Fruit fly (Drosophila melanogaster) whole organism, prepupa: ENCODE data around the gene Dbx.
A peak's percentile ranks its signal among the peaks of the same experiment; 100 is the strongest.

Source experiments
- Blimp-1 ChIP-seq: fragments of 200-800 bp; sonication (Bioruptor generic); optimal IDR thresholded peaks from 3 replicates; lab custom pipeline; 2017; ENCODE audit warnings: missing biosample characterization, missing genetic modification characterization, mild to moderate bottlenecking, moderate library complexity, missing genetic modification reagents
- CG10631 ChIP-seq: fragments of 200-800 bp; sonication (Bioruptor generic); optimal IDR thresholded peaks from 2 replicates; lab custom pipeline; 2016; ENCODE audit warnings: missing biosample characterization, missing genetic modification characterization
- CG15336 ChIP-seq: fragments of 200-800 bp; sonication (Bioruptor generic); IDR thresholded peaks from 2 replicates; pipeline ENCODE4 v1.3.6; 2022; ENCODE audit warnings: missing biosample characterization, missing genetic modification characterization
- CG16779 ChIP-seq: fragments of 200-800 bp; sonication (Bioruptor generic); optimal IDR thresholded peaks from 3 replicates; lab custom pipeline; 2017; ENCODE audit warnings: missing biosample characterization, mild to moderate bottlenecking, missing genetic modification characterization
- CG32006 ChIP-seq: fragments of 200-800 bp; sonication (Bioruptor generic); optimal IDR thresholded peaks from 3 replicates; lab custom pipeline; 2017; ENCODE audit warnings: missing biosample characterization, mild to moderate bottlenecking, missing genetic modification characterization
- CG34406 ChIP-seq: fragments of 200-800 bp; sonication (Bioruptor generic); optimal IDR thresholded peaks from 3 replicates; lab custom pipeline; 2016; ENCODE audit warnings: missing biosample characterization, missing genetic modification characterization
- CG4318 ChIP-seq: fragments of 200-800 bp; sonication (Bioruptor generic); optimal IDR thresholded peaks from 3 replicates; lab custom pipeline; 2017; ENCODE audit warnings: missing biosample characterization, mild to moderate bottlenecking, missing genetic modification characterization
- CG6163 ChIP-seq: fragments of 200-800 bp; sonication (Bioruptor generic); IDR thresholded peaks from 3 replicates; pipeline ENCODE4 v1.3.6; 2022; ENCODE audit warnings: missing biosample characterization, missing genetic modification characterization
- CG6276 ChIP-seq: fragments of 200-800 bp; sonication (Bioruptor generic); optimal IDR thresholded peaks from 2 replicates; lab custom pipeline; 2017; ENCODE audit warnings: missing biosample characterization, mild to moderate bottlenecking, missing genetic modification characterization
- CG6808 ChIP-seq: fragments of 200-800 bp; sonication (Bioruptor generic); optimal IDR thresholded peaks from 3 replicates; lab custom pipeline; 2017; ENCODE audit warnings: missing biosample characterization, missing genetic modification characterization, mild to moderate bottlenecking, moderate library complexity, missing genetic modification reagents
- CG6854 ChIP-seq: fragments of 200-800 bp; sonication (Bioruptor generic); optimal IDR thresholded peaks from 2 replicates; lab custom pipeline; 2017; ENCODE audit warnings: missing biosample characterization, mild to moderate bottlenecking, missing genetic modification characterization
- CG7368 ChIP-seq: fragments of 200-800 bp; sonication (Bioruptor generic); optimal IDR thresholded peaks from 3 replicates; lab custom pipeline; 2016; ENCODE audit warnings: missing biosample characterization, missing genetic modification characterization
- CG8119 ChIP-seq: fragments of 200-800 bp; sonication (Bioruptor generic); IDR thresholded peaks from 3 replicates; pipeline ENCODE4 v1.3.6; 2022; ENCODE audit warnings: missing biosample characterization, missing genetic modification characterization
- CG8319 ChIP-seq: fragments of 200-800 bp; sonication (Bioruptor generic); optimal IDR thresholded peaks from 3 replicates; lab custom pipeline; 2016; ENCODE audit warnings: missing biosample characterization, missing genetic modification characterization
- CG8632 ChIP-seq: fragments of 200-800 bp; sonication (Bioruptor generic); optimal IDR thresholded peaks from 3 replicates; lab custom pipeline; 2016; ENCODE audit warnings: missing biosample characterization, missing genetic modification characterization
- CG9139 ChIP-seq: fragments of 200-800 bp; sonication (Bioruptor generic); optimal IDR thresholded peaks from 3 replicates; lab custom pipeline; 2017; ENCODE audit warnings: missing biosample characterization, mild to moderate bottlenecking, missing genetic modification characterization
- Eip78C ChIP-seq: fragments of 200-800 bp; sonication (Bioruptor generic); peaks from one replicate; lab custom pipeline; 2016; ENCODE audit warnings: missing biosample characterization, missing genetic modification characterization
- Ets21C ChIP-seq: fragments of 200-800 bp; sonication (Bioruptor generic); optimal IDR thresholded peaks from 3 replicates; lab custom pipeline; 2016; ENCODE audit warnings: missing biosample characterization, missing genetic modification characterization
- Ets96B ChIP-seq: fragments of 200-800 bp; optimal IDR thresholded peaks from 2 replicates; lab custom pipeline; 2019; ENCODE audit warnings: missing biosample characterization, mild to moderate bottlenecking, missing genetic modification characterization, moderate library complexity
- Gug ChIP-seq: fragments of 200-800 bp; sonication (Bioruptor generic); IDR thresholded peaks from 2 replicates; pipeline ENCODE4 v1.3.6; 2022; ENCODE audit warnings: missing biosample characterization, missing genetic modification characterization
- Hr39 ChIP-seq: fragments of 200-800 bp; sonication (Bioruptor generic); optimal IDR thresholded peaks from 2 replicates; lab custom pipeline; 2016; ENCODE audit warnings: missing biosample characterization, missing genetic modification characterization
- Met ChIP-seq: fragments of 200-800 bp; sonication (Bioruptor generic); optimal IDR thresholded peaks from 3 replicates; lab custom pipeline; 2016; ENCODE audit warnings: missing biosample characterization, missing genetic modification characterization
- OdsH ChIP-seq: fragments of 200-800 bp; sonication (Bioruptor generic); optimal IDR thresholded peaks from 3 replicates; lab custom pipeline; 2016; ENCODE audit warnings: missing biosample characterization, missing genetic modification characterization
- Sox102F ChIP-seq: fragments of 200-800 bp; sonication (Bioruptor generic); optimal IDR thresholded peaks from 2 replicates; lab custom pipeline; 2016; ENCODE audit warnings: missing biosample characterization, mild to moderate bottlenecking, missing genetic modification characterization
- Sox14 ChIP-seq: fragments of 200-800 bp; sonication (Bioruptor generic); optimal IDR thresholded peaks from 3 replicates; lab custom pipeline; 2016; ENCODE audit warnings: missing biosample characterization, missing genetic modification characterization
- Sox15 ChIP-seq: fragments of 200-800 bp; sonication (Bioruptor generic); optimal IDR thresholded peaks from 3 replicates; lab custom pipeline; 2016; ENCODE audit warnings: missing biosample characterization, missing genetic modification characterization
- cyc ChIP-seq: fragments of 200-800 bp; sonication (Bioruptor generic); optimal IDR thresholded peaks from 3 replicates; lab custom pipeline; 2016; ENCODE audit warnings: missing biosample characterization, missing genetic modification characterization
- eg ChIP-seq: fragments of 200-800 bp; sonication (Bioruptor generic); IDR thresholded peaks from 3 replicates; pipeline ENCODE4 v1.3.6; 2022; ENCODE audit warnings: missing biosample characterization, missing genetic modification characterization
- esn ChIP-seq: fragments of 200-800 bp; sonication (Bioruptor generic); optimal IDR thresholded peaks from 2 replicates; lab custom pipeline; 2016; ENCODE audit warnings: missing biosample characterization, mild to moderate bottlenecking, missing genetic modification characterization, moderate library complexity
- fd59A ChIP-seq: fragments of 200-800 bp; sonication (Bioruptor generic); optimal IDR thresholded peaks from 2 replicates; lab custom pipeline; 2017; ENCODE audit warnings: missing biosample characterization, mild to moderate bottlenecking, missing genetic modification characterization, missing genetic modification reagents
- fd85E ChIP-seq: fragments of 200-800 bp; sonication (Bioruptor generic); optimal IDR thresholded peaks from 3 replicates; lab custom pipeline; 2016; ENCODE audit warnings: missing biosample characterization, missing genetic modification characterization
- pdm3 ChIP-seq: fragments of 200-800 bp; sonication (Bioruptor generic); optimal IDR thresholded peaks from 3 replicates; lab custom pipeline; 2016; ENCODE audit warnings: missing biosample characterization, missing genetic modification characterization
- salr ChIP-seq, 2 experiments: fragments of 200-800 bp; sonication (Bioruptor generic); optimal IDR thresholded peaks; 3 replicates each; lab custom pipeline; 2016 to 2018; ENCODE audit warnings: missing biosample characterization in 2 of 2, missing genetic modification characterization in 2 of 2, mild to moderate bottlenecking in 1 of 2
- spab ChIP-seq: fragments of 200-800 bp; sonication (Bioruptor generic); optimal IDR thresholded peaks from 2 replicates; lab custom pipeline; 2017; ENCODE audit warnings: missing biosample characterization, mild to moderate bottlenecking, missing genetic modification characterization, missing genetic modification reagents

Dbx gene

dm6 chr3L:1937469-1937868 lies 16.4 kb downstream of the Dbx start (continued):
- TF ChIP-seq fd85E (GFP tag; lab: Kevin White, UChicago): no peak
- no peak for TF ChIP-seq Ets21C (GFP tag; lab: Kevin White, UChicago)
- TF ChIP-seq OdsH: no peak
- no peak for TF ChIP-seq CG16779 (tag; lab: Kevin White, UChicago)
- no peak for TF ChIP-seq CG4318 (GFP tag; lab: Kevin White, UChicago)
- peak; percentile 12 for TF ChIP-seq CG9139 (GFP tag; lab: Kevin White, UChicago)
- TF ChIP-seq CG8632 (GFP tag; lab: Kevin White, UChicago): peak; percentile 8
- TF ChIP-seq Sox102F (GFP tag; lab: Kevin White, UChicago): no peak
- 0 out of 3 replicates have a peak, but pooled peaks have one; percentile 16 for TF ChIP-seq eg
- TF ChIP-seq Hr39 (GFP tag; lab: Kevin White, UChicago): peak; percentile 3
- TF ChIP-seq CG15336 (GFP tag; lab: Robert Waterston, UW): peak; percentile 38; the same call in 1 of the 2 replicates
- no peak for TF ChIP-seq CG8319 (GFP tag; lab: Kevin White, UChicago)
- TF ChIP-seq pdm3 (GFP tag; lab: Kevin White, UChicago): no peak
- no peak for TF ChIP-seq Ets96B (tag; lab: Kevin White, UChicago)
- no peak for TF ChIP-seq CG34406
- TF ChIP-seq Sox15 (GFP tag; lab: Kevin White, UChicago): no peak
- no peak for TF ChIP-seq CG7368 (GFP tag; lab: Kevin White, UChicago)
- TF ChIP-seq spab (GFP tag; lab: Kevin White, UChicago): no peak
- peak; percentile 9 for TF ChIP-seq CG6276 (GFP tag; lab: Kevin White, UChicago)
- TF ChIP-seq Sox14 (GFP tag; lab: Kevin White, UChicago): no peak
- peak; percentile 33 for TF ChIP-seq Met (GFP tag; lab: Kevin White, UChicago)
- TF ChIP-seq Blimp-1 (GFP tag; lab: Kevin White, UChicago): no peak
- TF ChIP-seq CG8119 (GFP tag; lab: Robert Waterston, UW): peak; percentile 40; the same call in 1 of the 3 replicates
- TF ChIP-seq salr (GFP tag; optimal IDR thresholded peaks at IDR 0.05; lab: Kevin White, UChicago): no peak
- TF ChIP-seq CG6163: peak; percentile 72; the same call in 2 of the 3 replicates
- TF ChIP-seq CG6808: no peak
- TF ChIP-seq cyc (GFP tag; lab: Kevin White, UChicago): no peak
- peak; percentile 43 for TF ChIP-seq esn (GFP tag; lab: Kevin White, UChicago)
- TF ChIP-seq Gug (GFP tag; lab: Robert Waterston, UW): no peak
- peak; percentile 16 for TF ChIP-seq CG32006 (GFP tag; lab: Kevin White, UChicago)
- no peak for TF ChIP-seq CG10631

- TF ChIP-seq Ets21C (GFP tag; lab: Kevin White, UChicago): no peak
- no peak for TF ChIP-seq CG16779 (tag; lab: Kevin White, UChicago)
- peak; percentile 58 for TF ChIP-seq Eip78C (GFP tag; lab: Kevin White, UChicago)
- no peak for TF ChIP-seq fd59A (GFP tag; lab: Kevin White, UChicago)
- no peak for TF ChIP-seq fd85E (GFP tag; lab: Kevin White, UChicago)
Observed at dm6 chr3L:1938767-1939166, 17.7 kb downstream of the Dbx start, which contains the start of the genes CG46523 and CG5687. TSS of gene CG46523 (minus strand) at chr3L:1939103. TSS of gene CG5687 (minus strand) at chr3L:1939103.

dm6 chr3L:1939983-1940504 lies 18.9 kb downstream of the Dbx start:
- TF ChIP-seq Eip78C (GFP tag; lab: Kevin White, UChicago) (peak; percentile 40), CG15336 (GFP tag; lab: Robert Waterston, UW) (peak; percentile 17; the same call in 1 of the 2 replicates), CG4318 (GFP tag; lab: Kevin White, UChicago) (no peak), CG6854 (GFP tag; lab: Kevin White, UChicago) (peak; percentile 18)

dm6 chr3L:1940843-1941418 lies 19.8 kb downstream of the Dbx start, which contains the start of gene Mfap1:
TSS of gene Mfap1 (plus strand) at chr3L:1941068.
- TF ChIP-seq fd85E (GFP tag; lab: Kevin White, UChicago): no peak
- TF ChIP-seq esn (GFP tag; lab: Kevin White, UChicago): peak; percentile 8
- TF ChIP-seq cyc (GFP tag; lab: Kevin White, UChicago): peak; percentile 0
- TF ChIP-seq salr (GFP tag; optimal IDR thresholded peaks at IDR 0.05; lab: Kevin White, UChicago): no peak
